Worm (Caenorhabditis elegans): ENCODE data around the gene smvt-1.

smvt-1 gene

ce11 chrX:2581828-2582589, 33.2 kb upstream of the smvt-1 start (continued):
- TF ChIP-seq fkh-10 (GFP tag; optimal IDR thresholded peaks at IDR 0.05) (no peak), Y116A8C.19 (tag; optimal IDR thresholded peaks at IDR 0.05; ENCODE audit: borderline replicate concordance) (no peak), vab-15 (tag; optimal IDR thresholded peaks at IDR 0.05) (peak; percentile 63), mdl-1 (tag; optimal IDR thresholded peaks at IDR 0.05) (peak in 1 of 2 experiments; percentile 56), C34B4.2 (tag; optimal IDR thresholded peaks at IDR 0.05) (no peak), dpl-1 (GFP tag; optimal IDR thresholded peaks at IDR 0.05) (no peak), tbx-2 (tag; optimal IDR thresholded peaks at IDR 0.05) (peak; percentile 8), nhr-28 (tag; optimal IDR thresholded peaks at IDR 0.05) (no peak), aha-1 (tag; optimal IDR thresholded peaks at IDR 0.05) (no peak), nhr-85 (tag) (peak; percentile 91), ceh-82 (tag; optimal IDR thresholded peaks at IDR 0.05) (no peak), alr-1 (tag; optimal IDR thresholded peaks at IDR 0.05; ENCODE audit: borderline replicate concordance) (no peak), ets-5 (GFP tag; IDR thresholded peaks at IDR 0.05) (no peak), ceh-90 (tag; optimal IDR thresholded peaks at IDR 0.05) (no peak), C16A3.4 (tag; optimal IDR thresholded peaks at IDR 0.05) (peak; percentile 7), ceh-88 (GFP tag; IDR thresholded peaks at IDR 0.05) (no peak), nhr-20 (tag; optimal IDR thresholded peaks at IDR 0.05) (peak; percentile 73), hpl-2 (GFP tag; optimal IDR thresholded peaks at IDR 0.05) (no peak), nhr-84 (tag; optimal IDR thresholded peaks at IDR 0.05) (no peak), sup-37 (GFP tag; optimal IDR thresholded peaks at IDR 0.05) (no peak), nhr-47 (tag; optimal IDR thresholded peaks at IDR 0.05) (no peak), lin-39 (tag; optimal IDR thresholded peaks at IDR 0.05) (no peak), lin-35 (GFP tag; optimal IDR thresholded peaks at IDR 0.05) (peak in 1 of 2 experiments; percentile 59), nhr-77 (tag; optimal IDR thresholded peaks at IDR 0.05) (no peak), pqm-1 (tag; optimal IDR thresholded peaks at IDR 0.05) (no peak), pag-3 (tag; optimal IDR thresholded peaks at IDR 0.05; ENCODE audit: borderline replicate concordance, insufficient read depth) (peak; percentile 76), egl-27 (tag; optimal IDR thresholded peaks at IDR 0.05) (no peak), rnt-1 (tag; optimal IDR thresholded peaks at IDR 0.05) (no peak), mep-1 (tag; optimal IDR thresholded peaks at IDR 0.05) (peak; percentile 48), nhr-11 (tag; optimal IDR thresholded peaks at IDR 0.05) (no peak), egl-13 (tag; optimal IDR thresholded peaks at IDR 0.05) (no peak), sptf-1 (tag; optimal IDR thresholded peaks at IDR 0.05) (no peak), nhr-76 (tag; optimal IDR thresholded peaks at IDR 0.05) (no peak), snpc-4 (tag; optimal IDR thresholded peaks at IDR 0.05) (no peak), skn-1 (tag; optimal IDR thresholded peaks at IDR 0.05) (peak; percentile 65), lin-13 (GFP tag; optimal IDR thresholded peaks at IDR 0.05) (no peak), C04F5.9 (tag; optimal IDR thresholded peaks at IDR 0.05) (no peak), nhr-237 (tag; optimal IDR thresholded peaks at IDR 0.05) (no peak), mab-9 (GFP tag; IDR thresholded peaks at IDR 0.05) (no peak), swsn-7 (tag; optimal IDR thresholded peaks at IDR 0.05) (no peak), isw-1 (GFP tag; IDR thresholded peaks at IDR 0.05) (no peak), grh-1 (GFP tag; IDR thresholded peaks at IDR 0.05) (no peak), nhr-90 (tag; optimal IDR thresholded peaks at IDR 0.05; ENCODE audit: poor library complexity) (peak; percentile 32), hlh-4 (tag; optimal IDR thresholded peaks at IDR 0.05) (no peak)

All from whole organism, L1 larva.